Worm (Caenorhabditis elegans): Measurements from ENCODE around the gene srx-137.

DNA sequence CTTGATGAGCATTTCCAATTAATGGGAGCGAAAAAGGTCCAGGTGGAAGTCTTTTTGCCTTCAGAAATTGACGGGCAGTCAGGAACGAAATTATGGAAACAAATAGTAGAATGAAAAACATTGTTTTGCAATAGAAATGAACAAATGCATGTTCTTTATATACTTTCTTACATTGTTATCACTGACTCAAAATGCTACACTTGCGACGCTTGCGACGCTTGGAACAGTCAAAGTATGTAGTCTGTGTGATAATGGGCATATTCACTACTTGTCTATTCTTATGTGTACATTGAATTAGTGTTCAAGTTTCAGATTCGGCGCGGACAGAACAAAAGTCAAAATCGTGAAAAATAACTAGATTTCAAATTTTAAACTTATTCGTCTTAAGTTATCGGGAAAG is 35.8 kb downstream of the srx-137 start, which contains the start of gene cyp-35C1:
- TF ChIP-seq ceh-82 (tag; optimal IDR thresholded peaks at IDR 0.05) = no peak
- no peak for TF ChIP-seq ama-1 (optimal IDR thresholded peaks at IDR 0.05)
- no peak for TF ChIP-seq nhr-11 (tag; optimal IDR thresholded peaks at IDR 0.05)
- TF ChIP-seq nhr-77 (tag; optimal IDR thresholded peaks at IDR 0.05) = no peak
- no peak for TF ChIP-seq zag-1 (tag; optimal IDR thresholded peaks at IDR 0.05)
- no peak for TF ChIP-seq unc-39 (tag; optimal IDR thresholded peaks at IDR 0.05)
- TF ChIP-seq nhr-76 (tag; optimal IDR thresholded peaks at IDR 0.05) = no peak
- no peak for TF ChIP-seq tbx-2 (tag; optimal IDR thresholded peaks at IDR 0.05)

All from whole organism, L3 larva.